Worm (Caenorhabditis elegans) whole organism, mixed stage, embryonic: ENCODE data around the gene C18A3.10.

ENCODE experiments used
- M03D4.4 ChIP-seq: sonication (generic microtip); optimal IDR thresholded peaks from 2 replicates; lab custom pipeline; 2017; ENCODE audit warnings: mild to moderate bottlenecking, missing genetic modification characterization, missing compliant biosample characterization
- bed-3 ChIP-seq: fragments of 200-800 bp; sonication (Bioruptor generic); optimal IDR thresholded peaks from 3 replicates; lab custom pipeline; 2018; ENCODE audit warnings: mild to moderate bottlenecking, missing genetic modification characterization, moderate library complexity, missing compliant biosample characterization
- blmp-1 ChIP-seq: fragments of 150-350 bp; optimal IDR thresholded peaks from 2 replicates; lab custom pipeline; 2014; ENCODE audit warnings: missing biosample characterization, missing genetic modification characterization
- ceh-39 ChIP-seq: fragments of 150-350 bp; optimal IDR thresholded peaks from 2 replicates; lab custom pipeline; 2014; ENCODE audit warnings: missing biosample characterization, missing genetic modification characterization
- ceh-43 ChIP-seq: fragments of 200-800 bp; sonication (Bioruptor generic); optimal IDR thresholded peaks from 2 replicates; lab custom pipeline; 2018; ENCODE audit warnings: mild to moderate bottlenecking, missing genetic modification characterization, moderate library complexity, missing compliant biosample characterization
- ces-1 ChIP-seq: fragments of 150-350 bp; optimal IDR thresholded peaks from 2 replicates; lab custom pipeline; 2014; ENCODE audit warnings: missing biosample characterization, missing genetic modification reagents, missing genetic modification characterization
- cnd-1 ChIP-seq: fragments of 200-800 bp; sonication (Bioruptor generic); optimal IDR thresholded peaks from 2 replicates; lab custom pipeline; 2018; ENCODE audit warnings: mild to moderate bottlenecking, missing genetic modification characterization, missing compliant biosample characterization
- drap-1 ChIP-seq: fragments of 200-800 bp; sonication (Bioruptor generic); optimal IDR thresholded peaks from 3 replicates; lab custom pipeline; 2018; ENCODE audit warnings: mild to moderate bottlenecking, missing genetic modification characterization, missing compliant biosample characterization
- elt-1 ChIP-seq: sonication (generic microtip); optimal IDR thresholded peaks from 2 replicates; lab custom pipeline; 2017; ENCODE audit warnings: missing genetic modification characterization, mild to moderate bottlenecking, missing compliant biosample characterization, antibody characterized with exemption, moderate library complexity, borderline replicate concordance; ENCODE audit not compliant: insufficient read depth
- elt-3 ChIP-seq: fragments of 150-350 bp; optimal IDR thresholded peaks from 2 replicates; lab custom pipeline; 2014; ENCODE audit warnings: missing biosample characterization, missing genetic modification characterization
- flh-1 ChIP-seq: fragments of 200-800 bp; sonication (Bioruptor generic); optimal IDR thresholded peaks from 2 replicates; lab custom pipeline; 2018; ENCODE audit warnings: mild to moderate bottlenecking, missing genetic modification characterization, moderate library complexity, missing compliant biosample characterization
- hlh-1 ChIP-seq: fragments of 150-350 bp; optimal IDR thresholded peaks from 2 replicates; lab custom pipeline; 2014; ENCODE audit warnings: missing biosample characterization, missing genetic modification reagents, missing genetic modification characterization
- lin-13 ChIP-seq: fragments of 150-350 bp; optimal IDR thresholded peaks from 2 replicates; lab custom pipeline; 2014; ENCODE audit warnings: missing biosample characterization, missing genetic modification characterization
- lin-32 ChIP-seq: fragments of 200-800 bp; sonication (Bioruptor generic); optimal IDR thresholded peaks from 2 replicates; lab custom pipeline; 2018; ENCODE audit warnings: mild to moderate bottlenecking, missing genetic modification characterization, missing compliant biosample characterization
- lsy-2 ChIP-seq: fragments of 150-350 bp; optimal IDR thresholded peaks from 2 replicates; lab custom pipeline; 2014; ENCODE audit warnings: missing biosample characterization, missing genetic modification characterization
- mab-5 ChIP-seq: fragments of 150-350 bp; optimal IDR thresholded peaks from 2 replicates; lab custom pipeline; 2014; ENCODE audit warnings: missing biosample characterization, missing genetic modification characterization
- mep-1 ChIP-seq: fragments of 150-350 bp; optimal IDR thresholded peaks from 2 replicates; lab custom pipeline; 2017; ENCODE audit warnings: missing biosample characterization, missing genetic modification reagents, missing genetic modification characterization, inconsistent platforms
- mls-2 ChIP-seq: sonication (generic microtip); optimal IDR thresholded peaks from 2 replicates; lab custom pipeline; 2016; ENCODE audit warnings: mild to moderate bottlenecking, missing genetic modification characterization, moderate library complexity, missing compliant biosample characterization
- nhr-12 ChIP-seq: fragments of 150-350 bp; optimal IDR thresholded peaks from 2 replicates; lab custom pipeline; 2014; ENCODE audit warnings: missing biosample characterization, missing genetic modification characterization
- nhr-2 ChIP-seq: fragments of 150-350 bp; optimal IDR thresholded peaks from 2 replicates; lab custom pipeline; 2014; ENCODE audit warnings: missing biosample characterization, missing genetic modification characterization
- nhr-237 ChIP-seq: fragments of 150-350 bp; optimal IDR thresholded peaks from 2 replicates; lab custom pipeline; 2014; ENCODE audit warnings: missing biosample characterization, missing genetic modification characterization
- nhr-76 ChIP-seq: sonication (generic microtip); optimal IDR thresholded peaks from 2 replicates; lab custom pipeline; 2017; ENCODE audit warnings: missing biosample characterization, missing genetic modification characterization
- pha-4 ChIP-seq: fragments of 150-350 bp; optimal IDR thresholded peaks from 2 replicates; lab custom pipeline; 2018; ENCODE audit warnings: missing biosample characterization, missing genetic modification reagents, missing genetic modification characterization
- sem-2 ChIP-seq: fragments of 200-800 bp; sonication (Bioruptor generic); optimal IDR thresholded peaks from 2 replicates; lab custom pipeline; 2018; ENCODE audit warnings: mild to moderate bottlenecking, missing genetic modification characterization, missing compliant biosample characterization
- snpc-4 ChIP-seq: fragments of 150-350 bp; optimal IDR thresholded peaks from 2 replicates; lab custom pipeline; 2014; ENCODE audit warnings: missing biosample characterization, missing genetic modification characterization
- sptf-1 ChIP-seq: sonication (generic microtip); optimal IDR thresholded peaks from 2 replicates; lab custom pipeline; 2017; ENCODE audit warnings: mild to moderate bottlenecking, missing genetic modification characterization, moderate library complexity, missing compliant biosample characterization
- tbx-8 ChIP-seq: fragments of 200-800 bp; sonication (Bioruptor generic); optimal IDR thresholded peaks from 2 replicates; lab custom pipeline; 2018; ENCODE audit warnings: mild to moderate bottlenecking, missing genetic modification characterization, moderate library complexity, missing compliant biosample characterization
- unc-120 ChIP-seq: sonication (generic microtip); optimal IDR thresholded peaks from 2 replicates; lab custom pipeline; 2017; ENCODE audit warnings: missing genetic modification characterization, missing compliant biosample characterization; ENCODE audit not compliant: poor library complexity, severe bottlenecking
- unc-39 ChIP-seq: fragments of 150-350 bp; optimal IDR thresholded peaks from 2 replicates; lab custom pipeline; 2014; ENCODE audit warnings: missing biosample characterization, missing genetic modification characterization
- unc-62 ChIP-seq: fragments of 150-350 bp; optimal IDR thresholded peaks from 2 replicates; lab custom pipeline; 2014; ENCODE audit warnings: missing biosample characterization, missing genetic modification reagents, missing genetic modification characterization
- zip-8 ChIP-seq: fragments of 150-350 bp; optimal IDR thresholded peaks from 2 replicates; lab custom pipeline; 2014; ENCODE audit warnings: missing biosample characterization, missing genetic modification characterization

Gene C18A3.10

DNA sequence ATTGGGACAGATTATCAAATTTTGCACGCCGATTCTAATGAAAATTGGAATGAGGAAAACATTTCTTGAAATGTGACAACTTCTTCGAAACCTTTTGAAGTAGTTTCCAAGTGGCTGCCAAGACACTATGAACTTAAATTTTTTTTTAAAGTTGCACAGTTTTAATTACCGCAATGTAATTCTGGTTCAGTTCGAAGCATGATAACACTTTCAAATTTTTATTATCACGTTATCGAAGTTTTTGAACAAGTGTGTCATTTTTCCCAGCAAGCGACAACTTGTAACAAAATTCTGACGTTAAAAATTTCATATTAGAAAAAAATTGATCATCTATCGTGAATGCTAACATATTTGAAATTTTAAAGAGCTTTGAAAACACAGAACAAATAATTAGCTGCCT, 27.1 kb upstream of the C18A3.10 start:
- no peak for TF ChIP-seq lsy-2

DNA sequence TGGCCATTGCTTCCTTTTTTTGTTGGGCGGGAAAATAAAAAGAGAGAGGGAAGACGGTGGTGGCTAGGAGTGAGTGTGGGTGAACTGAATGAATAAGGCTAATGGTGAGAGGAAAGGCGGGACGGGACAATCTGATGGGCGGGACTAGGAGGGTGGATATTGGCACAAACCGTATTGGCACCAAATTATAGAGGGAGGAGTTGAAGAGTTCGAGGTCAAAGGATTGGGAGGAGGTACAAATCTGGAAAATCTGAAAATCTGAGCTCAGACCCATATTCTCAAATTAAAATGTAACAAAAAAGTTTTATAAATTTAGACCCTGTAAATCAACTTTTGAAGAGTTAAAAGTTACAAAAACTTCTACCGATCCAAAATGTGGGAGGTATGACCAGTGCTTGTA, 23.1 kb upstream of the C18A3.10 start, which contains the start of gene hlh-14:
TSS of gene hlh-14 (minus strand) at position 101 of the 400 bp plus-strand sequence.
- TF ChIP-seq ces-1 (no peak), sem-2 (no peak), hlh-1 (no peak), drap-1 (GFP tag; lab: Kevin White, UChicago) (no peak), flh-1 (no peak), elt-3 (tag; lab: Kevin White, UChicago) (no peak), elt-1 (tag; lab: Kevin White, UChicago) (no peak), sptf-1 (tag; lab: Kevin White, UChicago) (no peak), M03D4.4 (tag; lab: Kevin White, UChicago) (no peak), unc-120 (tag; lab: Kevin White, UChicago) (no peak)

DNA sequence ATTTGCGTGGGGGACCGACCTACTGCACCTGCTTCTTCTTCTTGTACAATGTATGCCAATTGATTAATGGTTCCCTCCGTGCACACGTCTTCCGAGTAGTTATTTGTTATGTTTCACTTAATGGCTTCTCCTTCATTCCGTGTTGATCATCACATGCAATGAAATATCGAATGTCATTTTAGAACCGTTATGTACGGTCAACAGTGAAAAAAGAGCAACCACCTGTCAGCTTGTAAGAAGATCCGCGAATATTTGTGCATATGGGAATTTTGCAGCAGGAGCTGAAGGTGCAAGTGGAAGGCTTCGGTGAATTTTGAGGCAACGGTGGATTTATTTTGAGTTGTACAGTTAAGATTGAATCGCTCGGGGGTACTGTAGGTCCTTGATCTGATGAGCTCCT, 21.0 kb upstream of the C18A3.10 start:
- TF ChIP-seq lin-32 (GFP tag; lab: Kevin White, UChicago): no peak
- TF ChIP-seq unc-62 (GFP tag; lab: Kevin White, UChicago): no peak
- no peak for TF ChIP-seq nhr-237
- no peak for TF ChIP-seq nhr-76
- TF ChIP-seq cnd-1: no peak
- TF ChIP-seq pha-4 (tag; lab: Kevin White, UChicago): no peak
- TF ChIP-seq lin-13: no peak
- TF ChIP-seq M03D4.4 (tag; lab: Kevin White, UChicago): no peak
- no peak for TF ChIP-seq bed-3 (GFP tag; lab: Kevin White, UChicago)
- TF ChIP-seq ceh-39: no peak
- TF ChIP-seq elt-3 (tag; lab: Kevin White, UChicago): no peak
- TF ChIP-seq mep-1 (tag; lab: Kevin White, UChicago): no peak
- no peak for TF ChIP-seq unc-120 (tag; lab: Kevin White, UChicago)
- TF ChIP-seq tbx-8 (GFP tag; lab: Kevin White, UChicago): no peak
- TF ChIP-seq unc-39 (tag; lab: Kevin White, UChicago): no peak

DNA sequence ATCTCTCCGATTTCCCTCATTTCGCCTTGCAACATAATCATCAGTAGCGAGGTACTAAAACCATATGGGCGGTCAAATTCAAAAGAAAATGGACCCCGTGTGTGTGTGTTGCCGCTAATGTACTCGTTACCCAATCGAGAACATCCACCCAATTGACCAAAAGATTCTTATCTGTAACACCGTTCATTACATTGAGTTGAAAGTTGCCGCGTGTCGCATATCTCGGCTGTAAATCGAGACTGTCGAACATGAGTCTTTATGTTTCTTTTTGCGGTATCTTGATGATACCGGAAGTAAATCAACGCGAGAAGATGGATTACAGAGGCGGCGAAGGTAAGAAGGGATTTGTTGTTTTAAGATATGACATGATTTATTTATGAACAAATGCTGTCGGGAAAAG, 20.1 kb upstream of the C18A3.10 start:
- TF ChIP-seq lin-32 (GFP tag; lab: Kevin White, UChicago): no peak
- TF ChIP-seq sem-2: no peak
- TF ChIP-seq mab-5 (tag; lab: Kevin White, UChicago): no peak
- TF ChIP-seq nhr-2 (tag; lab: Kevin White, UChicago): peak; percentile 78
- TF ChIP-seq snpc-4: no peak
- TF ChIP-seq elt-1 (tag; lab: Kevin White, UChicago): peak; percentile 61
- TF ChIP-seq, all 35 proteins: peak for 2

DNA sequence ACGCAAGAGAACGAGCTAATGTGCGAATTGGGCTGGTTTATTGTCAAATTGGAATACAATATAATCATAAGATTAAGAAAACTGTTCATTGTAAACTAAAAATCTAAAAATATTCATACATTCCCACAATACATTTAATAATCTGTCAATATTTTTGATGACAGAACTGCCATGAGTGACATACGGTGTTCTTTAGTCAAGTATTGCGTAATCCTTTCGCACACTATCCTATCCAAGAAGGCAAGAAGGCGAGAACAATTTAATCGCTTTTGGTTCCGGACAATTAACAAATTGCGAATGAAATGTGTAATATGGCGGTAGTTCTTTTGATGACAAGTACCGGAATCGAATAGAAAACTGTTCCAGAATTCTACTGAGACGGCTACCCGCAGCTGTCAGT, 19.2 kb upstream of the C18A3.10 start:
- TF ChIP-seq M03D4.4 (tag; lab: Kevin White, UChicago) (no peak), unc-62 (GFP tag; lab: Kevin White, UChicago) (peak; percentile 69), zip-8 (tag; lab: Kevin White, UChicago) (peak; percentile 92), pha-4 (tag; lab: Kevin White, UChicago) (no peak), sptf-1 (tag; lab: Kevin White, UChicago) (no peak), lin-13 (no peak), sem-2 (no peak), lsy-2 (no peak), snpc-4 (no peak), tbx-8 (GFP tag; lab: Kevin White, UChicago) (no peak), ceh-43 (GFP tag; lab: Kevin White, UChicago) (no peak), mls-2 (tag; lab: Kevin White, UChicago) (no peak), nhr-237 (no peak), nhr-76 (no peak), nhr-12 (tag; lab: Kevin White, UChicago) (no peak), ces-1 (no peak), ceh-39 (no peak), nhr-2 (tag; lab: Kevin White, UChicago) (peak; percentile 52), blmp-1 (no peak)
